Worm (Caenorhabditis elegans) whole organism, mixed stage, embryonic: Measurements from ENCODE around the gene Y48G9A.7.

Experiments used
- M03D4.4 ChIP-seq: sonication (generic microtip); optimal IDR thresholded peaks from 2 replicates; lab custom pipeline; 2017; ENCODE audit warnings: mild to moderate bottlenecking, missing genetic modification characterization, missing compliant biosample characterization
- bed-3 ChIP-seq: fragments of 200-800 bp; sonication (Bioruptor generic); optimal IDR thresholded peaks from 3 replicates; lab custom pipeline; 2018; ENCODE audit warnings: mild to moderate bottlenecking, missing genetic modification characterization, moderate library complexity, missing compliant biosample characterization
- blmp-1 ChIP-seq: fragments of 150-350 bp; optimal IDR thresholded peaks from 2 replicates; lab custom pipeline; 2014; ENCODE audit warnings: missing biosample characterization, missing genetic modification characterization
- ceh-39 ChIP-seq: fragments of 150-350 bp; optimal IDR thresholded peaks from 2 replicates; lab custom pipeline; 2014; ENCODE audit warnings: missing biosample characterization, missing genetic modification characterization
- ceh-43 ChIP-seq: fragments of 200-800 bp; sonication (Bioruptor generic); optimal IDR thresholded peaks from 2 replicates; lab custom pipeline; 2018; ENCODE audit warnings: mild to moderate bottlenecking, missing genetic modification characterization, moderate library complexity, missing compliant biosample characterization
- ceh-83 ChIP-seq: fragments of 200-800 bp; sonication (Bioruptor generic); optimal IDR thresholded peaks from 2 replicates; lab custom pipeline; 2018; ENCODE audit warnings: mild to moderate bottlenecking, missing genetic modification characterization, missing compliant biosample characterization
- ces-1 ChIP-seq: fragments of 150-350 bp; optimal IDR thresholded peaks from 2 replicates; lab custom pipeline; 2014; ENCODE audit warnings: missing biosample characterization, missing genetic modification reagents, missing genetic modification characterization
- cnd-1 ChIP-seq: fragments of 200-800 bp; sonication (Bioruptor generic); optimal IDR thresholded peaks from 2 replicates; lab custom pipeline; 2018; ENCODE audit warnings: mild to moderate bottlenecking, missing genetic modification characterization, missing compliant biosample characterization
- drap-1 ChIP-seq: fragments of 200-800 bp; sonication (Bioruptor generic); optimal IDR thresholded peaks from 3 replicates; lab custom pipeline; 2018; ENCODE audit warnings: mild to moderate bottlenecking, missing genetic modification characterization, missing compliant biosample characterization
- elt-3 ChIP-seq: fragments of 150-350 bp; optimal IDR thresholded peaks from 2 replicates; lab custom pipeline; 2014; ENCODE audit warnings: missing biosample characterization, missing genetic modification characterization
- flh-1 ChIP-seq: fragments of 200-800 bp; sonication (Bioruptor generic); optimal IDR thresholded peaks from 2 replicates; lab custom pipeline; 2018; ENCODE audit warnings: mild to moderate bottlenecking, missing genetic modification characterization, moderate library complexity, missing compliant biosample characterization
- ham-2 ChIP-seq: fragments of 200-800 bp; sonication (Bioruptor generic); optimal IDR thresholded peaks from 2 replicates; lab custom pipeline; 2018; ENCODE audit warnings: mild to moderate bottlenecking, missing genetic modification characterization, missing compliant biosample characterization
- hlh-1 ChIP-seq: fragments of 150-350 bp; optimal IDR thresholded peaks from 2 replicates; lab custom pipeline; 2014; ENCODE audit warnings: missing biosample characterization, missing genetic modification reagents, missing genetic modification characterization
- lin-32 ChIP-seq: fragments of 200-800 bp; sonication (Bioruptor generic); optimal IDR thresholded peaks from 2 replicates; lab custom pipeline; 2018; ENCODE audit warnings: mild to moderate bottlenecking, missing genetic modification characterization, missing compliant biosample characterization
- lsy-2 ChIP-seq: fragments of 150-350 bp; optimal IDR thresholded peaks from 2 replicates; lab custom pipeline; 2014; ENCODE audit warnings: missing biosample characterization, missing genetic modification characterization
- mab-5 ChIP-seq: fragments of 150-350 bp; optimal IDR thresholded peaks from 2 replicates; lab custom pipeline; 2014; ENCODE audit warnings: missing biosample characterization, missing genetic modification characterization
- mep-1 ChIP-seq: fragments of 150-350 bp; optimal IDR thresholded peaks from 2 replicates; lab custom pipeline; 2017; ENCODE audit warnings: missing biosample characterization, missing genetic modification reagents, missing genetic modification characterization, inconsistent platforms
- mls-2 ChIP-seq: sonication (generic microtip); optimal IDR thresholded peaks from 2 replicates; lab custom pipeline; 2016; ENCODE audit warnings: mild to moderate bottlenecking, missing genetic modification characterization, moderate library complexity, missing compliant biosample characterization
- nhr-12 ChIP-seq: fragments of 150-350 bp; optimal IDR thresholded peaks from 2 replicates; lab custom pipeline; 2014; ENCODE audit warnings: missing biosample characterization, missing genetic modification characterization
- nhr-2 ChIP-seq: fragments of 150-350 bp; optimal IDR thresholded peaks from 2 replicates; lab custom pipeline; 2014; ENCODE audit warnings: missing biosample characterization, missing genetic modification characterization
- nhr-237 ChIP-seq: fragments of 150-350 bp; optimal IDR thresholded peaks from 2 replicates; lab custom pipeline; 2014; ENCODE audit warnings: missing biosample characterization, missing genetic modification characterization
- nhr-28 ChIP-seq: fragments of 150-350 bp; optimal IDR thresholded peaks from 2 replicates; lab custom pipeline; 2014; ENCODE audit warnings: missing biosample characterization, missing genetic modification characterization
- nhr-76 ChIP-seq: sonication (generic microtip); optimal IDR thresholded peaks from 2 replicates; lab custom pipeline; 2017; ENCODE audit warnings: missing biosample characterization, missing genetic modification characterization
- pha-4 ChIP-seq: fragments of 150-350 bp; optimal IDR thresholded peaks from 2 replicates; lab custom pipeline; 2018; ENCODE audit warnings: missing biosample characterization, missing genetic modification reagents, missing genetic modification characterization
- sem-2 ChIP-seq: fragments of 200-800 bp; sonication (Bioruptor generic); optimal IDR thresholded peaks from 2 replicates; lab custom pipeline; 2018; ENCODE audit warnings: mild to moderate bottlenecking, missing genetic modification characterization, missing compliant biosample characterization
- sptf-1 ChIP-seq: sonication (generic microtip); optimal IDR thresholded peaks from 2 replicates; lab custom pipeline; 2017; ENCODE audit warnings: mild to moderate bottlenecking, missing genetic modification characterization, moderate library complexity, missing compliant biosample characterization
- tbx-8 ChIP-seq: fragments of 200-800 bp; sonication (Bioruptor generic); optimal IDR thresholded peaks from 2 replicates; lab custom pipeline; 2018; ENCODE audit warnings: mild to moderate bottlenecking, missing genetic modification characterization, moderate library complexity, missing compliant biosample characterization
- unc-120 ChIP-seq: sonication (generic microtip); optimal IDR thresholded peaks from 2 replicates; lab custom pipeline; 2017; ENCODE audit warnings: missing genetic modification characterization, missing compliant biosample characterization; ENCODE audit not compliant: poor library complexity, severe bottlenecking
- unc-39 ChIP-seq: fragments of 150-350 bp; optimal IDR thresholded peaks from 2 replicates; lab custom pipeline; 2014; ENCODE audit warnings: missing biosample characterization, missing genetic modification characterization
- unc-62 ChIP-seq: fragments of 150-350 bp; optimal IDR thresholded peaks from 2 replicates; lab custom pipeline; 2014; ENCODE audit warnings: missing biosample characterization, missing genetic modification reagents, missing genetic modification characterization
- zip-8 ChIP-seq: fragments of 150-350 bp; optimal IDR thresholded peaks from 2 replicates; lab custom pipeline; 2014; ENCODE audit warnings: missing biosample characterization, missing genetic modification characterization
- ztf-11 ChIP-seq: fragments of 150-350 bp; optimal IDR thresholded peaks from 2 replicates; lab custom pipeline; 2014; ENCODE audit warnings: missing biosample characterization, missing genetic modification characterization

The Y48G9A.7 gene

ce11 chrIII:2084829-2085228, 25.5 kb upstream of the Y48G9A.7 start:
- TF ChIP-seq hlh-1 (tag; lab: Kevin White, UChicago) = no peak
- TF ChIP-seq mep-1 = no peak
- no peak for TF ChIP-seq M03D4.4 (tag; lab: Kevin White, UChicago)
- no peak for TF ChIP-seq ham-2
- TF ChIP-seq unc-120 = no peak
- no peak for TF ChIP-seq nhr-2 (tag; lab: Kevin White, UChicago)
- TF ChIP-seq zip-8 (tag; lab: Kevin White, UChicago) = no peak
- no peak for TF ChIP-seq nhr-76 (tag; lab: Kevin White, UChicago)
- TF ChIP-seq unc-62 (GFP tag; lab: Kevin White, UChicago) = no peak
- no peak for TF ChIP-seq bed-3 (GFP tag; lab: Kevin White, UChicago)
- no peak for TF ChIP-seq lin-32 (GFP tag; lab: Kevin White, UChicago)
- TF ChIP-seq sptf-1 = no peak
- no peak for TF ChIP-seq cnd-1 (tag; lab: Kevin White, UChicago)
- TF ChIP-seq nhr-12 (tag; lab: Kevin White, UChicago) = no peak
- no peak for TF ChIP-seq ceh-83 (GFP tag; lab: Kevin White, UChicago)
- no peak for TF ChIP-seq pha-4 (tag; lab: Kevin White, UChicago)
- no peak for TF ChIP-seq drap-1 (GFP tag; lab: Kevin White, UChicago)
- no peak for TF ChIP-seq ztf-11 (tag; lab: Kevin White, UChicago)
- TF ChIP-seq, all 35 proteins: peak for 0

ce11 chrIII:2089453-2089852, 20.9 kb upstream of the Y48G9A.7 start:
- no peak for TF ChIP-seq lsy-2 (tag; lab: Kevin White, UChicago)
- TF ChIP-seq lin-32 (GFP tag; lab: Kevin White, UChicago) = no peak
- TF ChIP-seq sptf-1 = no peak
- TF ChIP-seq nhr-76 (tag; lab: Kevin White, UChicago) = no peak
- TF ChIP-seq mab-5 (tag; lab: Kevin White, UChicago) = no peak
- no peak for TF ChIP-seq nhr-237
- no peak for TF ChIP-seq ztf-11 (tag; lab: Kevin White, UChicago)
- TF ChIP-seq ceh-43 (GFP tag; lab: Kevin White, UChicago) = no peak
- no peak for TF ChIP-seq unc-62 (GFP tag; lab: Kevin White, UChicago)
- no peak for TF ChIP-seq blmp-1 (tag; lab: Kevin White, UChicago)
- TF ChIP-seq mls-2 (tag; lab: Kevin White, UChicago) = no peak
- no peak for TF ChIP-seq flh-1 (GFP tag; lab: Kevin White, UChicago)
- TF ChIP-seq cnd-1 (tag; lab: Kevin White, UChicago) = no peak
- TF ChIP-seq, all 35 proteins: peak for 0

ce11 chrIII:2090695-2091094, 19.7 kb upstream of the Y48G9A.7 start:
- TF ChIP-seq ztf-11 (tag; lab: Kevin White, UChicago) = no peak
- no peak for TF ChIP-seq nhr-237
- no peak for TF ChIP-seq lsy-2 (tag; lab: Kevin White, UChicago)
- TF ChIP-seq tbx-8 = no peak
- TF ChIP-seq elt-3 = no peak
- TF ChIP-seq ceh-39 (tag; lab: Kevin White, UChicago) = no peak
- no peak for TF ChIP-seq nhr-28
- TF ChIP-seq unc-39 (tag; lab: Kevin White, UChicago) = no peak
- no peak for TF ChIP-seq nhr-12 (tag; lab: Kevin White, UChicago)
- TF ChIP-seq, all 35 proteins: peak for 0

ce11 chrIII:2091367-2091766, 19.0 kb upstream of the Y48G9A.7 start:
- TF ChIP-seq elt-3 (no peak), sem-2 (GFP tag; lab: Kevin White, UChicago) (no peak), lsy-2 (tag; lab: Kevin White, UChicago) (no peak), lin-32 (GFP tag; lab: Kevin White, UChicago) (no peak), sptf-1 (no peak), drap-1 (GFP tag; lab: Kevin White, UChicago) (no peak), nhr-12 (tag; lab: Kevin White, UChicago) (no peak), hlh-1 (tag; lab: Kevin White, UChicago) (no peak), pha-4 (tag; lab: Kevin White, UChicago) (no peak), unc-120 (no peak), ceh-39 (tag; lab: Kevin White, UChicago) (no peak), unc-62 (GFP tag; lab: Kevin White, UChicago) (no peak), nhr-28 (no peak)

ce11 chrIII:2092409-2092808, 17.9 kb upstream of the Y48G9A.7 start, which contains the start of gene Y48G9A.9:
Y48G9A.9 (plus strand) TSS chrIII:2092709.
- TF ChIP-seq unc-120 (no peak), ceh-39 (tag; lab: Kevin White, UChicago) (no peak), unc-39 (tag; lab: Kevin White, UChicago) (no peak), sem-2 (GFP tag; lab: Kevin White, UChicago) (no peak), cnd-1 (tag; lab: Kevin White, UChicago) (no peak), bed-3 (GFP tag; lab: Kevin White, UChicago) (no peak), nhr-12 (tag; lab: Kevin White, UChicago) (no peak), ces-1 (GFP tag; lab: Kevin White, UChicago) (no peak), lin-32 (GFP tag; lab: Kevin White, UChicago) (no peak), flh-1 (GFP tag; lab: Kevin White, UChicago) (no peak), nhr-76 (tag; lab: Kevin White, UChicago) (no peak)
